Worm (Caenorhabditis elegans): Measurements from ENCODE around the gene ZK896.5.

The ZK896.5 gene

ce11 chrIV:12840348-12840747 lies 39.1 kb downstream of the ZK896.5 start:
- TF ChIP-seq nhr-67 (tag; optimal IDR thresholded peaks at IDR 0.05), result no peak
- no peak for TF ChIP-seq ZK546.5 (tag; optimal IDR thresholded peaks at IDR 0.05)
- TF ChIP-seq nhr-11 (tag; optimal IDR thresholded peaks at IDR 0.05), result no peak
- TF ChIP-seq nhr-25 (tag; optimal IDR thresholded peaks at IDR 0.05), result peak; percentile 5
- TF ChIP-seq mml-1 (tag; optimal IDR thresholded peaks at IDR 0.05), result no peak
- TF ChIP-seq skn-1 (tag; optimal IDR thresholded peaks at IDR 0.05), result no peak
- peak; percentile 62 for TF ChIP-seq pha-4 (tag; optimal IDR thresholded peaks at IDR 0.05)
- no peak for TF ChIP-seq egl-27 (tag; optimal IDR thresholded peaks at IDR 0.05)
- TF ChIP-seq lsy-12 (tag; optimal IDR thresholded peaks at IDR 0.05), result no peak
- TF ChIP-seq fkh-10 (GFP tag; optimal IDR thresholded peaks at IDR 0.05), result no peak
- TF ChIP-seq unc-62 (GFP tag; optimal IDR thresholded peaks at IDR 0.05), result no peak
- no peak for TF ChIP-seq nhr-12 (tag; optimal IDR thresholded peaks at IDR 0.05)
- peak; percentile 17 for TF ChIP-seq elt-2 (tag; optimal IDR thresholded peaks at IDR 0.05)
- no peak for TF ChIP-seq mdl-1 (tag; optimal IDR thresholded peaks at IDR 0.05)
- TF ChIP-seq nhr-23 (tag; optimal IDR thresholded peaks at IDR 0.05), result no peak
- peak; percentile 40 for TF ChIP-seq hmg-11 (tag; optimal IDR thresholded peaks at IDR 0.05)
- no peak for TF ChIP-seq lin-39 (tag; optimal IDR thresholded peaks at IDR 0.05)
- peak; percentile 17 for TF ChIP-seq nfya-1 (tag; optimal IDR thresholded peaks at IDR 0.05; ENCODE audit: insufficient read depth)

- no peak for TF ChIP-seq ceh-9 (tag; optimal IDR thresholded peaks at IDR 0.05)
- peak; percentile 7 for TF ChIP-seq lin-39 (tag; optimal IDR thresholded peaks at IDR 0.05)
- peak; percentile 31 for TF ChIP-seq nfya-1 (tag; optimal IDR thresholded peaks at IDR 0.05; ENCODE audit: insufficient read depth)
These were observed 43.2 kb downstream of the ZK896.5 start, which contains the start of gene M02B1.3 for ce11 chrIV:12836208-12836607. Gene M02B1.3, plus strand, starts transcription at chrIV:12836508.

ce11 chrIV:12835363-12835762 lies 44.1 kb downstream of the ZK896.5 start:
- TF ChIP-seq nhr-25 (tag; optimal IDR thresholded peaks at IDR 0.05) (peak; percentile 11), unc-39 (tag; optimal IDR thresholded peaks at IDR 0.05) (no peak)

ce11 chrIV:12834417-12834731 lies 45.1 kb downstream of the ZK896.5 start:
- TF ChIP-seq nhr-11 (tag; optimal IDR thresholded peaks at IDR 0.05), result no peak
- TF ChIP-seq nhr-23 (tag; optimal IDR thresholded peaks at IDR 0.05), result peak; percentile 35
- peak; percentile 33 for TF ChIP-seq nfya-1 (tag; optimal IDR thresholded peaks at IDR 0.05; ENCODE audit: insufficient read depth)
- TF ChIP-seq pha-4 (tag; optimal IDR thresholded peaks at IDR 0.05), result peak; percentile 39

ce11 chrIV:12833698-12834416 lies 45.6 kb downstream of the ZK896.5 start:
- peak; percentile 47 for TF ChIP-seq pqm-1 (tag; optimal IDR thresholded peaks at IDR 0.05)
- no peak for TF ChIP-seq sea-2 (GFP tag; optimal IDR thresholded peaks at IDR 0.05)
- no peak for TF ChIP-seq ZK546.5 (tag; optimal IDR thresholded peaks at IDR 0.05)
- TF ChIP-seq ceh-82 (tag; optimal IDR thresholded peaks at IDR 0.05), result no peak
- TF ChIP-seq ztf-11 (tag; optimal IDR thresholded peaks at IDR 0.05), result no peak
- peak; percentile 80 for TF ChIP-seq elt-2 (tag; optimal IDR thresholded peaks at IDR 0.05)
- no peak for TF ChIP-seq nhr-76 (tag; optimal IDR thresholded peaks at IDR 0.05)
- no peak for TF ChIP-seq elt-3 (tag; optimal IDR thresholded peaks at IDR 0.05)
- TF ChIP-seq eor-1 (tag; optimal IDR thresholded peaks at IDR 0.05), result no peak
- TF ChIP-seq aly-2 (tag; optimal IDR thresholded peaks at IDR 0.05), result no peak
- peak; percentile 25 for TF ChIP-seq jun-1 (tag; optimal IDR thresholded peaks at IDR 0.05)
- no peak for TF ChIP-seq fos-1 (tag; optimal IDR thresholded peaks at IDR 0.05)
- TF ChIP-seq hmg-11 (tag; optimal IDR thresholded peaks at IDR 0.05), result peak; percentile 30
- no peak for TF ChIP-seq ama-1 (optimal IDR thresholded peaks at IDR 0.05)
- no peak for TF ChIP-seq nhr-28 (tag; optimal IDR thresholded peaks at IDR 0.05)
- TF ChIP-seq lin-39 (tag; optimal IDR thresholded peaks at IDR 0.05), result no peak
- no peak for TF ChIP-seq snpc-4 (tag; optimal IDR thresholded peaks at IDR 0.05)

All from whole organism, L3 larva.